Worm (Caenorhabditis elegans): Measurements from ENCODE around the gene twk-23.

- TF ChIP-seq him-1 (tag; optimal IDR thresholded peaks at IDR 0.05) (no peak), dao-5 (tag; optimal IDR thresholded peaks at IDR 0.05) (no peak)
Observed at ce11 chrX:13781445-13782073, 41.8 kb downstream of the twk-23 start.

Data from whole organism, L4/young adult.